Worm (Caenorhabditis elegans) whole organism, L3 larva: ENCODE measurements around the gene ZC204.17.
"Not testable (repeated sequence)": the region's sequence is repeated elsewhere in the genome, so short reads cannot be mapped to it uniquely, and the experiment has no call there.

Source experiments
- lin-39 ChIP-seq: fragments of 150-350 bp; optimal IDR thresholded peaks from 2 replicates; lab custom pipeline; 2018; ENCODE audit warnings: missing biosample characterization, missing genetic modification reagents, missing genetic modification characterization
- mdl-1 ChIP-seq: fragments of 150-350 bp; optimal IDR thresholded peaks from 2 replicates; lab custom pipeline; 2014; ENCODE audit warnings: missing biosample characterization, missing genetic modification characterization
- pha-4 ChIP-seq: fragments of 150-350 bp; optimal IDR thresholded peaks from 2 replicates; lab custom pipeline; 2014; ENCODE audit warnings: missing biosample characterization, missing genetic modification reagents, missing genetic modification characterization
- skn-1 ChIP-seq: fragments of 150-350 bp; optimal IDR thresholded peaks from 2 replicates; lab custom pipeline; 2014; ENCODE audit warnings: missing biosample characterization, missing genetic modification characterization
- unc-62 ChIP-seq: fragments of 150-350 bp; sonication (generic microtip); optimal IDR thresholded peaks from 4 replicates; lab custom pipeline; 2014; ENCODE audit warnings: missing biosample characterization, missing genetic modification reagents, missing genetic modification characterization

DNA sequence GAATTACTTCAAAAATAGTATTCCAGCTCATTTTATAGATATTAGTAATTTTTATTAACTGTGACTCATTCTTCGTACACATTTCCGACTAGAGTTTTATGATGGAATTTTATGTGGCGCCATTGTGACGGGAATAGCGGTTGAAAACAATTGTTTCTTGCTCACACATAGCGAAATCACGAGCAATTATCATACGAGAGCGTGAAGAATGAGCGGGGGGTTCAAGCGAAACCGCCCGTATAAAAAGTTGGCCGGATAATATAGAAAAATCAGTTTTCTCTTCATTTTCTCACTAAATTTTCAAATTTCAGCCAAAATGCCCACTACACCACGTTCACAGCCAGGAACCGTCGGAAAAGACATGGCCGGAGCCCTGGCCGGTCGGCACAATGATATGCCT is 12.6 kb downstream of the ZC204.17 start, which contains the start of gene C08E3.1:
- TF ChIP-seq lin-39 (tag; lab: Kevin White, UChicago); mdl-1 (tag; lab: Kevin White, UChicago); pha-4 (tag; lab: Kevin White, UChicago); unc-62 (GFP tag; lab: Kevin White, UChicago); skn-1 (tag; lab: Kevin White, UChicago): not testable (repeated sequence)
